Fruit fly (Drosophila melanogaster) whole organism, prepupa: ENCODE results near the gene Cyp313a2.

Source experiments
- CG6808 ChIP-seq: fragments of 200-800 bp; sonication (Bioruptor generic); optimal IDR thresholded peaks from 3 replicates; lab custom pipeline; 2017; ENCODE audit warnings: missing biosample characterization, missing genetic modification characterization, mild to moderate bottlenecking, moderate library complexity, missing genetic modification reagents
- dsx ChIP-seq: fragments of 200-800 bp; optimal IDR thresholded peaks from 3 replicates; lab custom pipeline; 2019; ENCODE audit warnings: missing biosample characterization, mild to moderate bottlenecking, missing genetic modification characterization, moderate library complexity; ENCODE audit not compliant: poor library complexity, severe bottlenecking

- TF ChIP-seq dsx: no peak
- TF ChIP-seq CG6808 (GFP tag; lab: Kevin White, UChicago): no peak
Observed at dm6 chr3R:12260669-12261068, 24.0 kb upstream of the Cyp313a2 start, which contains the start of gene CG44038.
